Worm (Caenorhabditis elegans) whole organism, late embryonic: ENCODE data around the gene bmk-1.

Experiments used
- C08G9.2 ChIP-seq: sonication (generic microtip); optimal IDR thresholded peaks from 2 replicates; lab custom pipeline; 2016; ENCODE audit warnings: mild to moderate bottlenecking, missing genetic modification characterization, moderate library complexity, missing compliant biosample characterization
- C38D4.7 ChIP-seq: fragments of 200-800 bp; sonication (Bioruptor generic); optimal IDR thresholded peaks from 2 replicates; lab custom pipeline; 2018; ENCODE audit warnings: mild to moderate bottlenecking, missing genetic modification characterization, moderate library complexity, missing compliant biosample characterization
- F13H6.1 ChIP-seq: sonication (generic microtip); optimal IDR thresholded peaks from 2 replicates; lab custom pipeline; 2016; ENCODE audit warnings: missing genetic modification characterization, missing compliant biosample characterization
- K09A11.1 ChIP-seq: sonication (generic microtip); optimal IDR thresholded peaks from 2 replicates; lab custom pipeline; 2017; ENCODE audit warnings: antibody characterized with exemption, mild to moderate bottlenecking, missing genetic modification characterization, missing compliant biosample characterization; ENCODE audit not compliant: insufficient read depth
- Y22D7AL.16 ChIP-seq: sonication (generic microtip); optimal IDR thresholded peaks from 2 replicates; lab custom pipeline; 2016; ENCODE audit warnings: missing genetic modification characterization, missing compliant biosample characterization
- ceh-14 ChIP-seq: sonication (generic microtip); optimal IDR thresholded peaks from 2 replicates; lab custom pipeline; 2016; ENCODE audit warnings: missing genotype, missing genetic modification characterization, missing compliant biosample characterization
- ceh-45 ChIP-seq: fragments of 200-800 bp; sonication (Bioruptor generic); IDR thresholded peaks from 2 replicates; pipeline ENCODE4 v1.3.6; 2022; ENCODE audit warnings: missing genetic modification reagents, missing genetic modification characterization, missing compliant biosample characterization
- ceh-48 ChIP-seq: sonication (generic microtip); optimal IDR thresholded peaks from 2 replicates; lab custom pipeline; 2016; ENCODE audit warnings: missing genetic modification characterization, inconsistent platforms, missing compliant biosample characterization
- ceh-6 ChIP-seq: fragments of 200-800 bp; sonication (Bioruptor generic); optimal IDR thresholded peaks from 2 replicates; lab custom pipeline; 2018; ENCODE audit warnings: mild to moderate bottlenecking, missing genetic modification characterization, missing compliant biosample characterization
- ceh-9 ChIP-seq: sonication (generic microtip); optimal IDR thresholded peaks from 2 replicates; lab custom pipeline; 2016; ENCODE audit warnings: mild to moderate bottlenecking, missing genetic modification characterization, inconsistent platforms, missing compliant biosample characterization
- dve-1 ChIP-seq: sonication (generic microtip); optimal IDR thresholded peaks from 2 replicates; lab custom pipeline; 2017; ENCODE audit warnings: antibody characterized with exemption, mild to moderate bottlenecking, missing genetic modification characterization, missing compliant biosample characterization
- elt-2 ChIP-seq: sonication (generic microtip); optimal IDR thresholded peaks from 2 replicates; lab custom pipeline; 2016; ENCODE audit warnings: missing genetic modification reagents, missing genetic modification characterization, missing compliant biosample characterization
- elt-4 ChIP-seq: sonication (generic microtip); optimal IDR thresholded peaks from 2 replicates; lab custom pipeline; 2016; ENCODE audit warnings: missing genetic modification characterization, missing compliant biosample characterization
- ets-4 ChIP-seq: sonication (generic microtip); optimal IDR thresholded peaks from 2 replicates; lab custom pipeline; 2016; ENCODE audit warnings: missing genetic modification characterization, missing compliant biosample characterization
- eyg-1 ChIP-seq: sonication (generic microtip); optimal IDR thresholded peaks from 2 replicates; lab custom pipeline; 2016; ENCODE audit warnings: missing genotype, missing genetic modification characterization, missing compliant biosample characterization
- fax-1 ChIP-seq: sonication (generic microtip); optimal IDR thresholded peaks from 2 replicates; lab custom pipeline; 2016; ENCODE audit warnings: missing genotype, missing genetic modification characterization, missing compliant biosample characterization
- fkh-10 ChIP-seq: fragments of 150-350 bp; optimal IDR thresholded peaks from 2 replicates; lab custom pipeline; 2014; ENCODE audit warnings: missing biosample characterization, missing genetic modification reagents, missing genetic modification characterization
- fkh-6 ChIP-seq: sonication (generic microtip); optimal IDR thresholded peaks from 2 replicates; lab custom pipeline; 2016; ENCODE audit warnings: missing genetic modification characterization, missing compliant biosample characterization
- hlh-30 ChIP-seq: sonication (generic microtip); optimal IDR thresholded peaks from 2 replicates; lab custom pipeline; 2017; ENCODE audit warnings: antibody characterized with exemption, missing genetic modification characterization, missing compliant biosample characterization; ENCODE audit not compliant: insufficient read depth
- lin-11 ChIP-seq: fragments of 200-800 bp; sonication (Bioruptor generic); optimal IDR thresholded peaks from 2 replicates; lab custom pipeline; 2018; ENCODE audit warnings: mild to moderate bottlenecking, missing genetic modification characterization, missing compliant biosample characterization
- madf-2 ChIP-seq: sonication (generic microtip); optimal IDR thresholded peaks from 2 replicates; lab custom pipeline; 2017; ENCODE audit warnings: missing genetic modification characterization, missing compliant biosample characterization
- mec-3 ChIP-seq: sonication (generic microtip); optimal IDR thresholded peaks from 2 replicates; lab custom pipeline; 2016; ENCODE audit warnings: borderline replicate concordance, missing genetic modification characterization, missing compliant biosample characterization
- nfya-1 ChIP-seq: sonication (generic microtip); optimal IDR thresholded peaks from 2 replicates; lab custom pipeline; 2017; ENCODE audit warnings: missing genetic modification characterization, mild to moderate bottlenecking, missing compliant biosample characterization, antibody characterized with exemption, moderate library complexity
- nhr-11 ChIP-seq: fragments of 150-350 bp; optimal IDR thresholded peaks from 2 replicates; lab custom pipeline; 2014; ENCODE audit warnings: missing biosample characterization, missing genetic modification characterization
- pag-3 ChIP-seq: sonication (generic microtip); optimal IDR thresholded peaks from 2 replicates; lab custom pipeline; 2016; ENCODE audit warnings: missing compliant biosample characterization, missing genetic modification characterization, borderline replicate concordance
- pha-2 ChIP-seq: sonication (generic microtip); optimal IDR thresholded peaks from 2 replicates; lab custom pipeline; 2017; ENCODE audit warnings: mild to moderate bottlenecking, missing genetic modification characterization, missing compliant biosample characterization
- pqm-1 ChIP-seq: sonication (generic microtip); optimal IDR thresholded peaks from 2 replicates; lab custom pipeline; 2016; ENCODE audit warnings: missing genetic modification characterization, missing compliant biosample characterization
- pros-1 ChIP-seq: fragments of 150-350 bp; optimal IDR thresholded peaks from 2 replicates; lab custom pipeline; 2014; ENCODE audit warnings: missing biosample characterization, missing genetic modification reagents, missing genetic modification characterization
- ref-2 ChIP-seq: sonication (generic microtip); optimal IDR thresholded peaks from 2 replicates; lab custom pipeline; 2016; ENCODE audit warnings: missing genetic modification characterization, missing compliant biosample characterization
- sdc-2 ChIP-seq: sonication (generic microtip); optimal IDR thresholded peaks from 2 replicates; lab custom pipeline; 2016; ENCODE audit warnings: missing genotype, missing genetic modification characterization, missing compliant biosample characterization
- syd-9 ChIP-seq: sonication (generic microtip); optimal IDR thresholded peaks from 2 replicates; lab custom pipeline; 2016; ENCODE audit warnings: mild to moderate bottlenecking, missing genetic modification characterization, moderate library complexity, missing compliant biosample characterization
- tbx-7 ChIP-seq: sonication (generic microtip); optimal IDR thresholded peaks from 2 replicates; lab custom pipeline; 2016; ENCODE audit warnings: missing genotype, missing genetic modification characterization, missing compliant biosample characterization
- ttx-3 ChIP-seq: sonication (generic microtip); optimal IDR thresholded peaks from 2 replicates; lab custom pipeline; 2016; ENCODE audit warnings: missing genetic modification reagents, missing genetic modification characterization, missing compliant biosample characterization
- unc-3 ChIP-seq, 2 experiments: fragments of 200-800 bp in 1 of 2; sonication (Bioruptor generic) in 1 of 2; sonication (generic microtip) in 1 of 2; conservative IDR thresholded peaks in 1 of 2; optimal IDR thresholded peaks in 1 of 2; 2 replicates each; pipeline versions ENCODE4 v1.3.6 to Lab custom; 2016 to 2022; ENCODE audit warnings: missing compliant biosample characterization in 2 of 2, missing genetic modification characterization in 2 of 2, missing genetic modification reagents in 1 of 2
- unc-86 ChIP-seq: sonication (generic microtip); optimal IDR thresholded peaks from 2 replicates; lab custom pipeline; 2016; ENCODE audit warnings: missing genetic modification characterization, missing compliant biosample characterization
- zip-5 ChIP-seq: sonication (generic microtip); optimal IDR thresholded peaks from 2 replicates; lab custom pipeline; 2016; ENCODE audit warnings: missing genetic modification characterization, missing compliant biosample characterization

The bmk-1 gene

DNA sequence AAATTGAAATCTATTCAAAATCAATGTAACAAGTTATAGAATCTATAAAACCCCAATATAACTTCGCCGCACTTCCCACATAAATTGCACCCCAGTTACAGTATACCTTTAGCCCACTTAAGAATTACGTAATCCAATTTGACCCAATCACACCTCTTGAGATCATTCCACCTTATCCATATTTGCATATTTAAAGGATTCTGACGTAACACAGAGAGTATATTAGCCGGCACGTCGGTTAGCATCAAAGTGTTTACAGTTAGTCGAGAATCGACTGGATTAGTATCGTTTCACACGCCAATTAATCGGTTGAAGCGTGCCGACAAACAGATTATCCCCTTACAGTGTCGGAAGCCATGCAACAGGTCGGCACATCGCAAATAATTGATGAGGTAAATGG, 23.2 kb downstream of the bmk-1 start:
- TF ChIP-seq ceh-45 (GFP tag; lab: Robert Waterston, UW), result no peak
- no peak for TF ChIP-seq lin-11 (tag; lab: Kevin White, UChicago)
- no peak for TF ChIP-seq Y22D7AL.16 (tag; lab: Kevin White, UChicago)
- TF ChIP-seq hlh-30 (tag; lab: Kevin White, UChicago), result no peak
- no peak for TF ChIP-seq ttx-3
- no peak for TF ChIP-seq unc-86 (tag; lab: Kevin White, UChicago)
- no peak for TF ChIP-seq tbx-7 (tag; lab: Kevin White, UChicago)
- no peak for TF ChIP-seq ceh-6 (GFP tag; lab: Kevin White, UChicago)
- TF ChIP-seq pqm-1 (tag; lab: Kevin White, UChicago), result no peak
- no peak for TF ChIP-seq ceh-9
- no peak for TF ChIP-seq nhr-11 (tag; lab: Kevin White, UChicago)
- TF ChIP-seq pha-2 (tag; lab: Kevin White, UChicago), result no peak
- no peak for TF ChIP-seq syd-9 (tag; lab: Kevin White, UChicago)
- TF ChIP-seq C08G9.2 (tag; lab: Kevin White, UChicago), result no peak
- TF ChIP-seq ets-4 (tag; lab: Kevin White, UChicago), result no peak
- no peak for TF ChIP-seq ceh-14 (tag; lab: Kevin White, UChicago)
- no peak for TF ChIP-seq K09A11.1 (tag; lab: Kevin White, UChicago)
- TF ChIP-seq fkh-6 (tag; lab: Kevin White, UChicago), result no peak

DNA sequence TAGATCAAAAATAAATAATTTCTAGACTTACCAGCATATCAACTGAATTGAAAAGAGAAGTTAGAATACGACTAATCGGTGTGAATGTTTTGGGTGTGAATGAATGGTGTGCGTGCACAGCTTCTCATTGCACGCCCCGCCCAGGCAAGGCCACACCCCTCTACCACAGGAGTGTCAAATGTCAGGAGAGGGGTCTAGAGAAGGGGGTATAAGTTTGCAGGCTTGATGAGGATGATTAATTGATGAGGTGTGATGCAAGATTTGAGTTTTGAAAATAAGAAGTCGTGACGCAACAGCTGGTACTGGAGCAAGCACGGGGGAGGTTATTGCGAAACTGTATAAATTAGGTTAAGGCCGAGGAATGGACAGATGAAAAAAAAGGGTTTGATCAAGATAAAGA, 24.5 kb downstream of the bmk-1 start, which contains the start of gene egl-1:
Gene egl-1 (minus strand): TSS at position 101 of the 400 bp plus-strand sequence.
- TF ChIP-seq zip-5 (no peak), ref-2 (tag; lab: Kevin White, UChicago) (peak; percentile 17)

DNA sequence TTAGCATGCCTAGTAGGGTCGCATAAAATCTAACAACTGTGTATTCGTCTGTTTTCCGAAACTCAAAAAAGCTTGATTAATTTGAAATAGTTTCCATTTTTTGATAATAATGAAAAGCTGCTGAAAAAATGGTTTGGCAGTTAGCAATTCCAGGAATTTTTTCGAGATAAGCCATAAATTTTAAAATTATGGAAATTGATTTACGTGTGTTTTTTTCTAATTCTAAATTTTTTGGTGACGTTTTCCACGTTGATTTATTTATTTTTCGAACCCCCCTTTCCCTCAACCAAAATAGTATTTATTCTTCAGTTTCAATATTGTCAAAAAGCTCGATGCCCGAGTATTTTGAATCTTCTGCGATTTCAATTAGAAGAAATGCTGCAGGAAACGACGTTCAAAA, 27.9 kb downstream of the bmk-1 start, which contains the start of gene F23B12.1:
Gene F23B12.1 (plus strand): TSS at position 301 of the 400 bp plus-strand sequence.
- TF ChIP-seq Y22D7AL.16 (tag; lab: Kevin White, UChicago) (no peak), sdc-2 (no peak), unc-3 (GFP tag; conservative IDR thresholded peaks at IDR 0.05; lab: Robert Waterston, UW) (no peak), unc-3 (tag; optimal IDR thresholded peaks at IDR 0.05; lab: Kevin White, UChicago) (no peak), dve-1 (tag; lab: Kevin White, UChicago) (no peak), unc-86 (tag; lab: Kevin White, UChicago) (no peak), mec-3 (no peak), tbx-7 (tag; lab: Kevin White, UChicago) (no peak), pros-1 (tag; lab: Kevin White, UChicago) (no peak), fax-1 (no peak), F13H6.1 (tag; lab: Kevin White, UChicago) (no peak), fkh-10 (no peak), C38D4.7 (GFP tag; lab: Kevin White, UChicago) (no peak), eyg-1 (tag; lab: Kevin White, UChicago) (no peak), madf-2 (no peak), elt-4 (tag; lab: Kevin White, UChicago) (no peak), ceh-48 (tag; lab: Kevin White, UChicago) (no peak), elt-2 (tag; lab: Kevin White, UChicago) (no peak), C08G9.2 (tag; lab: Kevin White, UChicago) (no peak), pag-3 (tag; lab: Kevin White, UChicago) (no peak), nfya-1 (no peak)
